Worm (Caenorhabditis elegans): ENCODE measurements around the gene sra-35.

The sra-35 gene

ce11 chrII:4506552-4507291 is 21.0 kb downstream of the sra-35 start (continued):
- TF ChIP-seq hmg-11 (tag; optimal IDR thresholded peaks at IDR 0.05), result peak; percentile 86
- peak; percentile 19 for TF ChIP-seq ama-1 (optimal IDR thresholded peaks at IDR 0.05)
- no peak for TF ChIP-seq eor-1 (tag; optimal IDR thresholded peaks at IDR 0.05)
- TF ChIP-seq R02D3.7 (tag; optimal IDR thresholded peaks at IDR 0.05), result no peak
- no peak for TF ChIP-seq nhr-76 (tag; optimal IDR thresholded peaks at IDR 0.05)
- TF ChIP-seq pha-4 (tag; optimal IDR thresholded peaks at IDR 0.05), result peak; percentile 77

DNA sequence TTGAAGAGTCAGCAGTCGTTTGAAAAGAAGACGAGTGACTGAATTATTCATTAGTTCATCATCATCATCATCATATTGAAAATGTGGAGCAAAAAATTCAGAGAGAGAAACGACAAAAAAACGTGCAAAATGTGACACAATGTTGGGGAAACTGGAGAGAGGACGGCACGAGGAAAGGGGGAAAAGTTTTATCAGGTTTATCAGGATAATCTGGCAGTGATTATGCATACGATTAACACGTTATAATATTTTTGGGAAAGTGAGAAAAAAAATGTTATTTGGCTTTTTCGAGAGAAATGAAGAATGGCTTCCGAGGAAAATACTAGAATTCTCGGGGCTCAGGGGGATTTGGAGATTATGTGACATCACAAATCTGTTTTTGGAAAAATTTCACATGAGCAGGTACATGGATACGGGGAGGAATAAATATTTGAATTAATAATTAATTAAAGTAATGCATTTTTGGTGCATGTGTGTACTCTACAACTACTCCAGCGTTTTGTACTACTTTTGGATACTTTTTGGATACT is 22.5 kb downstream of the sra-35 start, which contains the start of gene camt-1:
Gene camt-1, minus strand, starts transcription at position 51 of the 530 bp plus-strand sequence.
- TF ChIP-seq eor-1 (tag; optimal IDR thresholded peaks at IDR 0.05) (no peak), elt-2 (tag; optimal IDR thresholded peaks at IDR 0.05) (no peak), nhr-77 (tag; optimal IDR thresholded peaks at IDR 0.05) (no peak), ceh-9 (tag; optimal IDR thresholded peaks at IDR 0.05) (no peak), fkh-10 (GFP tag; optimal IDR thresholded peaks at IDR 0.05) (no peak), nhr-28 (tag; optimal IDR thresholded peaks at IDR 0.05) (no peak)

DNA sequence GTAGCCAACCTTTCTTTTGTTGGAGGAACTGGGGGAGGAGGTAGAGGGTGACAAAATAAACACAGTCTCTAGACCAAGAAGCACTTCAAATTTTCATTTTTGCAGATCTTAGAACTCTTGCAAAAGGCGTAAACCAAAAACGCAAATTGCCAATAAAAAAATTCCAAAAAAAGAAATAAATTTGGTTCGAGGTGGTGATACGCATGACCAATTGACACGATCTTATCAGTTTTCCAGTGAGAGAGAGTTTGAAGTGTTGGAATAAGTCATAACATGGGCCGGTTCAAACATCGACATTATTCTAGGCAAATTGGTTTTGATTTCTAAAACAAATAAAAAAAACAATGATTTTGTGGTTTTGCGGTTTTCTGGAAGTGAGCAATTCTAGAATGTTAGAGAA is 31.9 kb downstream of the sra-35 start:
- TF ChIP-seq elt-2 (tag; optimal IDR thresholded peaks at IDR 0.05), result peak; percentile 59
- TF ChIP-seq nhr-76 (tag; optimal IDR thresholded peaks at IDR 0.05), result no peak

DNA sequence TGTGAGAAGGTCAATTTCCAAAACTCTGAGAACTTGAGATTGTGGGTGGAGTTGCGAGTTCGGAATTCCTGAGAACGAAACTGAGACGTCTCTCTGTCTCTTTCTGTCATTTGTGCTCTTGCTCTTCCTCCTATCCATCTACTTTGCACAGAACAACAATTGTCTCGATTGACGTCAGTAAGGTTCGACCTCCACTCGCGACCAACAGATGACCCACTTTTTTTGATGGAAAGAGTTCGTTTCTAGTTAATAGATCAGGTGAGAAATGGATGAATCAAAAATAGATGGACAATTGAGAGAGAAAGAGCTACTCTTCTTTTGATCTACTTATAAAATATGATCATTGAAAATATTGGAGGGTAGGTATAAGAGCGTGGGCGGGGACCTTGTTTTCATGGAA is 33.2 kb downstream of the sra-35 start:
- TF ChIP-seq nfya-1 (tag; optimal IDR thresholded peaks at IDR 0.05; ENCODE audit: insufficient read depth) (peak; percentile 19), pha-4 (tag; optimal IDR thresholded peaks at IDR 0.05) (no peak), lin-39 (tag; optimal IDR thresholded peaks at IDR 0.05) (peak; percentile 31)

DNA sequence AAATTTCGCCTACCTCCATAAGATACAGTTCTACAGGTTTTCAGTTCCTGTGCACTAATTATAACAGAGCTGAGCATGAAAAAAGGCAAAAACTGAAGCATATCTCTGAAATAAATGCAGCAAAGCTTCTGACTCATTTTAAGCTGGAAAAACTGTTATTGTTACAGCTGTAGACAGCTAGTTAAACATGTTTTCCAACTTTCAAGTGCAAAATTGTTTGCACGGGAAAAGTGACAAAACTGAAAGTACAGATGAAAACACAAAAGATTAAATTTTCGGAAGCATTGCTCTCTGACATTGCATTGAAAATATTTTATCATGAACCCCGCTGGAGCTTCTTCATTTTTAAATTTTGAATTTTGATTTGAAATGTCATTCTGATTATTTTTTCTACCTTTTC is 37.0 kb downstream of the sra-35 start, which contains the start of gene T05C1.5:
Gene T05C1.5, minus strand, starts transcription at position 101 of the 400 bp plus-strand sequence.
- TF ChIP-seq hmg-11 (tag; optimal IDR thresholded peaks at IDR 0.05) (no peak), sea-2 (GFP tag; optimal IDR thresholded peaks at IDR 0.05) (no peak), daf-12 (tag; optimal IDR thresholded peaks at IDR 0.05) (no peak), mdl-1 (tag; optimal IDR thresholded peaks at IDR 0.05) (no peak), eor-1 (tag; optimal IDR thresholded peaks at IDR 0.05) (no peak), nhr-25 (tag; optimal IDR thresholded peaks at IDR 0.05) (no peak), pqm-1 (tag; optimal IDR thresholded peaks at IDR 0.05) (no peak), nhr-237 (tag; optimal IDR thresholded peaks at IDR 0.05) (no peak), fos-1 (tag; optimal IDR thresholded peaks at IDR 0.05) (no peak), ceh-28 (tag; optimal IDR thresholded peaks at IDR 0.05) (no peak), nhr-43 (tag; optimal IDR thresholded peaks at IDR 0.05; ENCODE audit: poor library complexity, severe bottlenecking) (no peak), tbx-2 (tag; optimal IDR thresholded peaks at IDR 0.05) (no peak), egl-27 (tag; optimal IDR thresholded peaks at IDR 0.05) (no peak), snpc-4 (tag; optimal IDR thresholded peaks at IDR 0.05) (no peak), skn-1 (tag; optimal IDR thresholded peaks at IDR 0.05) (no peak), jun-1 (tag; optimal IDR thresholded peaks at IDR 0.05) (no peak)

- no peak for TF ChIP-seq ceh-16 (tag; optimal IDR thresholded peaks at IDR 0.05)
- no peak for TF ChIP-seq nhr-23 (tag; optimal IDR thresholded peaks at IDR 0.05)
- no peak for TF ChIP-seq nhr-12 (tag; optimal IDR thresholded peaks at IDR 0.05)
- no peak for TF ChIP-seq lin-15B (tag; optimal IDR thresholded peaks at IDR 0.05)
- no peak for TF ChIP-seq fos-1 (tag; optimal IDR thresholded peaks at IDR 0.05)
- no peak for TF ChIP-seq sea-2 (GFP tag; optimal IDR thresholded peaks at IDR 0.05)
Observed at ce11 chrII:4489288-4489687, 38.4 kb downstream of the sra-35 start, which contains the start of gene T05C1.3. Gene T05C1.3, minus strand, starts transcription at chrII:4489388.
